Fruit fly (Drosophila melanogaster): ENCODE data around the gene CG14131.

dm6 chr3L:11825560-11826153 is 48.8 kb downstream of the CG14131 start, which contains the start of gene CG32095:
- TF ChIP-seq psq (optimal IDR thresholded peaks at IDR 0.05) (no peak), Dll (optimal IDR thresholded peaks at IDR 0.05) (no peak), pan (optimal IDR thresholded peaks at IDR 0.05) (no peak), CG8478 (optimal IDR thresholded peaks at IDR 0.05) (no peak), EcR (GFP tag; optimal IDR thresholded peaks at IDR 0.05) (no peak)
